Worm (Caenorhabditis elegans): ENCODE data around the gene F25B5.6.

F25B5.6 gene

ce11 chrIII:5980274-5980918 is 31.9 kb upstream of the F25B5.6 start:
- no peak for TF ChIP-seq ceh-100 (GFP tag; IDR thresholded peaks at IDR 0.05)
- no peak for TF ChIP-seq chd-7 (tag; optimal IDR thresholded peaks at IDR 0.05)
- peak; percentile 66; the same call in 1 of the 2 replicates for TF ChIP-seq hmg-1.2 (GFP tag; IDR thresholded peaks at IDR 0.05)
- no peak for TF ChIP-seq aptf-3 (GFP tag; IDR thresholded peaks at IDR 0.05)
- TF ChIP-seq F49E8.2 (tag; optimal IDR thresholded peaks at IDR 0.05; ENCODE audit: insufficient read depth) = no peak
- TF ChIP-seq tbx-9 (tag; optimal IDR thresholded peaks at IDR 0.05; ENCODE audit: borderline replicate concordance) = no peak
- no peak for TF ChIP-seq ama-1 (optimal IDR thresholded peaks at IDR 0.05)
- no peak for TF ChIP-seq ama-1 (GFP tag; optimal IDR thresholded peaks at IDR 0.05)

ce11 chrIII:5976021-5976420 is 27.5 kb upstream of the F25B5.6 start:
- TF ChIP-seq madf-10 (tag; optimal IDR thresholded peaks at IDR 0.05) = no peak
- TF ChIP-seq die-1 (tag; optimal IDR thresholded peaks at IDR 0.05) = no peak
- no peak for TF ChIP-seq mcd-1 (GFP tag; IDR thresholded peaks at IDR 0.05)
- TF ChIP-seq dpff-1 (tag; optimal IDR thresholded peaks at IDR 0.05) = no peak
- no peak for TF ChIP-seq ztf-28 (GFP tag; IDR thresholded peaks at IDR 0.05)
- no peak for TF ChIP-seq let-607 (tag; optimal IDR thresholded peaks at IDR 0.05)
- TF ChIP-seq sptf-2 (GFP tag; optimal IDR thresholded peaks at IDR 0.05) = no peak

- TF ChIP-seq egl-44 (GFP tag; IDR thresholded peaks at IDR 0.05) = no peak
- no peak for TF ChIP-seq zfh-2 (GFP tag; conservative IDR thresholded peaks at IDR 0.05)
- TF ChIP-seq mes-4 (tag; optimal IDR thresholded peaks at IDR 0.05) = no peak
Observed at ce11 chrIII:5975005-5975730, 26.6 kb upstream of the F25B5.6 start, which contains the start of gene mlp-1. Gene mlp-1, minus strand, starts transcription at chrIII:5975055.

ce11 chrIII:5967640-5968039 is 19.1 kb upstream of the F25B5.6 start:
- TF ChIP-seq lsy-27 (tag; optimal IDR thresholded peaks at IDR 0.05; ENCODE audit: borderline replicate concordance, insufficient read depth) = no peak
- no peak for TF ChIP-seq ztf-22 (GFP tag; optimal IDR thresholded peaks at IDR 0.05)
- no peak for TF ChIP-seq lin-26 (GFP tag; IDR thresholded peaks at IDR 0.05)
- no peak for TF ChIP-seq aptf-2 (GFP tag; conservative IDR thresholded peaks at IDR 0.05)
- no peak for TF ChIP-seq F55B11.4 (tag; optimal IDR thresholded peaks at IDR 0.05; ENCODE audit: borderline replicate concordance, insufficient read depth)
- TF ChIP-seq sdz-38 (tag; optimal IDR thresholded peaks at IDR 0.05) = no peak
- TF ChIP-seq bed-1 (GFP tag; IDR thresholded peaks at IDR 0.05) = no peak
- TF ChIP-seq lag-1 (GFP tag; IDR thresholded peaks at IDR 0.05) = no peak

ce11 chrIII:5965839-5966463 is 17.4 kb upstream of the F25B5.6 start, which contains the start of gene dct-6:
Gene dct-6, plus strand, starts transcription at chrIII:5966413.
- TF ChIP-seq nhr-80 (tag; optimal IDR thresholded peaks at IDR 0.05) (peak; percentile 41), attf-5 (GFP tag; optimal IDR thresholded peaks at IDR 0.05) (no peak)

ce11 chrIII:5965368-5965767 is 16.8 kb upstream of the F25B5.6 start:
- TF ChIP-seq F39B2.1 (GFP tag; IDR thresholded peaks at IDR 0.05) (no peak), nhr-27 (tag; optimal IDR thresholded peaks at IDR 0.05) (no peak), F52B5.7 (tag; optimal IDR thresholded peaks at IDR 0.05) (no peak), hrde-1 (tag; optimal IDR thresholded peaks at IDR 0.05; ENCODE audit: borderline replicate concordance) (no peak), ztf-28 (GFP tag; IDR thresholded peaks at IDR 0.05) (no peak), F33H1.4 (GFP tag; IDR thresholded peaks at IDR 0.05) (no peak), snpc-4 (GFP tag; optimal IDR thresholded peaks at IDR 0.05) (no peak), snpc-4 (tag; optimal IDR thresholded peaks at IDR 0.05) (no peak), atf-7 (tag; optimal IDR thresholded peaks at IDR 0.05) (no peak), C17E4.6 (GFP tag; IDR thresholded peaks at IDR 0.05) (no peak), nhr-120 (GFP tag; IDR thresholded peaks at IDR 0.05) (no peak), B0261.1 (tag; optimal IDR thresholded peaks at IDR 0.05) (no peak), tbx-9 (tag; optimal IDR thresholded peaks at IDR 0.05; ENCODE audit: borderline replicate concordance) (no peak), die-1 (tag; optimal IDR thresholded peaks at IDR 0.05) (no peak)
